Worm (Caenorhabditis elegans) whole organism, L3 larva: ENCODE results near the gene srx-34.

Experiments
- ZK546.5 ChIP-seq: sonication (generic microtip); optimal IDR thresholded peaks from 2 replicates; lab custom pipeline; 2017; ENCODE audit warnings: missing biosample characterization, missing genetic modification characterization
- aly-2 ChIP-seq: fragments of 150-350 bp; optimal IDR thresholded peaks from 2 replicates; lab custom pipeline; 2014; ENCODE audit warnings: missing biosample characterization, missing genetic modification characterization
- ama-1 ChIP-seq: fragments of 150-350 bp; optimal IDR thresholded peaks from 2 replicates; lab custom pipeline; 2018
- ceh-28 ChIP-seq: fragments of 150-350 bp; optimal IDR thresholded peaks from 2 replicates; lab custom pipeline; 2014; ENCODE audit warnings: missing biosample characterization, missing genetic modification reagents, missing genetic modification characterization
- fkh-10 ChIP-seq: sonication (generic microtip); optimal IDR thresholded peaks from 2 replicates; lab custom pipeline; 2017; ENCODE audit warnings: missing biosample characterization, missing genetic modification reagents, missing genetic modification characterization
- lin-15B ChIP-seq: fragments of 150-350 bp; optimal IDR thresholded peaks from 2 replicates; lab custom pipeline; 2014; ENCODE audit warnings: missing biosample characterization, missing genetic modification characterization
- mdl-1 ChIP-seq: fragments of 150-350 bp; optimal IDR thresholded peaks from 2 replicates; lab custom pipeline; 2014; ENCODE audit warnings: missing biosample characterization, missing genetic modification characterization
- nhr-237 ChIP-seq: fragments of 150-350 bp; optimal IDR thresholded peaks from 2 replicates; lab custom pipeline; 2014; ENCODE audit warnings: missing biosample characterization, missing genetic modification characterization
- nhr-28 ChIP-seq: fragments of 150-350 bp; optimal IDR thresholded peaks from 2 replicates; lab custom pipeline; 2014; ENCODE audit warnings: missing biosample characterization, missing genetic modification characterization

- no peak for TF ChIP-seq fkh-10 (GFP tag; lab: Kevin White, UChicago)
- TF ChIP-seq ceh-28 (tag; lab: Kevin White, UChicago): no peak
- no peak for TF ChIP-seq mdl-1 (tag; lab: Kevin White, UChicago)
- no peak for TF ChIP-seq lin-15B (tag; lab: Kevin White, UChicago)
- no peak for TF ChIP-seq nhr-28 (tag; lab: Kevin White, UChicago)
- no peak for TF ChIP-seq ama-1
- TF ChIP-seq nhr-237 (tag; lab: Kevin White, UChicago): no peak
- no peak for TF ChIP-seq ZK546.5
- TF ChIP-seq aly-2 (tag; lab: Kevin White, UChicago): no peak
Measured at ce11 chrV:7166709-7167108, 46.6 kb upstream of the srx-34 start, which contains the start of gene ugt-36.
